Fruit fly (Drosophila melanogaster) whole organism, wandering third instar larva: Measurements from ENCODE around the gene CG13999.

ENCODE experiments used
- CG32264 ChIP-seq: fragments of 200-800 bp; sonication (Bioruptor generic); optimal IDR thresholded peaks from 2 replicates; lab custom pipeline; 2016; ENCODE audit warnings: missing biosample characterization, missing genetic modification characterization
- CG9705 ChIP-seq: fragments of 200-800 bp; sonication (Bioruptor generic); optimal IDR thresholded peaks from 2 replicates; lab custom pipeline; 2018; ENCODE audit warnings: missing biosample characterization, mild to moderate bottlenecking, missing genetic modification characterization
- Dif ChIP-seq: fragments of 200-275, 200-300 bp; sonication (Bioruptor generic); optimal IDR thresholded peaks from 2 replicates; lab custom pipeline; 2018; ENCODE audit warnings: missing biosample characterization, missing genetic modification characterization; ENCODE audit not compliant: partially characterized antibody
- Hr83 ChIP-seq: fragments of 200-300 bp; sonication (Bioruptor generic); optimal IDR thresholded peaks from 2 replicates; lab custom pipeline; 2016; ENCODE audit warnings: missing biosample characterization, mild to moderate bottlenecking, missing genetic modification characterization, moderate library complexity; ENCODE audit not compliant: poor library complexity, severe bottlenecking
- Jra ChIP-seq: sonication (Bioruptor generic); optimal IDR thresholded peaks from 2 replicates; lab custom pipeline; 2016; ENCODE audit warnings: missing biosample characterization, missing genetic modification characterization
- Sp1 ChIP-seq: fragments of 200-800 bp; sonication (Bioruptor generic); optimal IDR thresholded peaks from 3 replicates; lab custom pipeline; 2019; ENCODE audit warnings: missing biosample characterization, mild to moderate bottlenecking, missing genetic modification characterization, moderate library complexity
- br ChIP-seq: fragments of 200-800 bp; sonication (Bioruptor generic); optimal IDR thresholded peaks from 2 replicates; lab custom pipeline; 2016; ENCODE audit warnings: missing biosample characterization, missing genetic modification characterization
- dl ChIP-seq, 2 experiments: fragments of 175-275, 200-275 bp in 1 of 2; fragments of 200-275 bp in 1 of 2; sonication (Bioruptor generic); optimal IDR thresholded peaks; lab custom pipeline; 2018; ENCODE audit warnings: mild to moderate bottlenecking in 2 of 2, missing biosample characterization in 2 of 2, missing genetic modification characterization in 2 of 2, moderate library complexity in 2 of 2; ENCODE audit not compliant: partially characterized antibody in 2 of 2, insufficient read depth in 1 of 2
- fru ChIP-seq: fragments of 200-800 bp; sonication (Bioruptor generic); optimal IDR thresholded peaks from 3 replicates; lab custom pipeline; 2016; ENCODE audit warnings: missing biosample characterization, mild to moderate bottlenecking, missing genetic modification characterization
- jim ChIP-seq: fragments of 175-275, 200-325 bp; sonication (Bioruptor generic); optimal IDR thresholded peaks from 2 replicates; lab custom pipeline; 2016; ENCODE audit warnings: missing biosample characterization, mild to moderate bottlenecking, missing genetic modification characterization
- usp ChIP-seq: fragments of >200 bp; optimal IDR thresholded peaks from 2 replicates; lab custom pipeline; 2017; ENCODE audit warnings: missing biosample characterization, missing genetic modification characterization
- woc ChIP-seq: sonication (Bioruptor generic); optimal IDR thresholded peaks from 2 replicates; lab custom pipeline; 2016; ENCODE audit warnings: missing biosample characterization, mild to moderate bottlenecking, missing genetic modification characterization

DNA sequence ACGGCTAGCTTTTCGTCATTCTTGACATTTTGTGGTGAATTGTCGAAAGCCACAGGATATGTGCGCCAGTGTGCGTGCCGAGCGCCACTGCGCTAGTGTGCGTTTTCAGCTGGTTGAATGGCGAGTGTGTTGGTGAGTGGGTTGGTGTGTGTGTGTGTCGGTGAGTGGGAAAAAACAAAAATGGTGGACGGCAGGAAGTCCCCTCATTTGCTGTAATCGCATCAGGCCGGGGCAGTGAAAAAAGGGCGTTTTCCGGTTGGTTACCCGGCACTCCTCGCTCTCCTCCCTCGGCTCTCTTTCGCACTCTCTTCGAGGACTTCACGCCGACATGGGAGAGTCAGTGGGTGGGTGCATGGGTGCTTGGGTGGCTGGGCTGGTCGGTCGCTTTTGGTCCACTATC is 31.1 kb downstream of the CG13999 start:
- TF ChIP-seq woc (GFP tag; lab: Kevin White, UChicago) (no peak), CG32264 (GFP tag; lab: Kevin White, UChicago) (no peak), CG9705 (GFP tag; lab: Kevin White, UChicago) (no peak), jim (GFP tag; lab: Kevin White, UChicago) (no peak), Jra (GFP tag; lab: Kevin White, UChicago) (no peak), usp (GFP tag; lab: Kevin White, UChicago) (no peak), br (no peak), fru (no peak), Hr83 (no peak), dl (GFP tag; optimal IDR thresholded peaks at IDR 0.05; lab: Kevin White, UChicago; ENCODE audit: insufficient read depth in 1 of 2, partially characterized antibody in 2 of 2) (no peak), Dif (GFP tag; lab: Kevin White, UChicago) (no peak), Sp1 (GFP tag; lab: Kevin White, UChicago) (no peak)
